Fruit fly (Drosophila melanogaster): Measurements from ENCODE around the gene CG8565.

Gene CG8565

DNA sequence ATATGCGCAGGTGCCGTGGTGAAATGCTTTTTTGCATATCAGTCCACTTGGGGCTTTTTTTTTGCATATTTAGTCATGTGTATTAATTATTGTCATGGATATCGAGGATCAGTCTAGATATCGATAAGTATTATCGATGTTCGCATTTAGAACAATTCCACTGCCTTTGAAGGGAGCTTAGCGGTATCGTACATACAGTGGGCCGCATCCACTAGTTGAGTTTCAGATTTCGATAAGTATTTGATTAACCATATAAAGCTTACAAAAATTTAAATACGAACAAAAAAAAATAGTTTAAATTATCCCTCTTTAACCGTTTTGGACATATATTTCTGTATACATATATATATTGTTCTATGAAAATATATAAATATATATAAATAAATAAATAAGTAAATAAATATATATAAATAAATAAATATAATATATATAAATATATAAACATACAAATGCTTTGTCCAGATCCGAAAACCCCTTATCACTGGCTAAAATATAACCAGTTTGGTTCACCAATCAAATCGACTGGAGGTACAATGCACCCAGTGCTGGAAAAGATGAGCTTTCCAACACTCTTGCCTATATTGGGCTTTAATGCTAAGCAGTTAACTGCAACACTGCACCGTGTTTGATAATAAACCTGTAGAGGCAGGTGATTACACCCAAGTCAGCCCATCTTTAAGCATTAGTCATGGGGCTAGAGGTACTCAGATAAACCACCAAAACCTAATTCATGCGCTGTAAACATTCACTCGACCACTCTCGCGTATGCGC, 34.6 kb upstream of the CG8565 start (continued):
- TF ChIP-seq CG11456 (GFP tag; IDR thresholded peaks at IDR 0.05) = no peak
- peak; percentile 31 for TF ChIP-seq CG4617 (GFP tag; optimal IDR thresholded peaks at IDR 0.05; ENCODE audit: borderline replicate concordance)
- TF ChIP-seq CG1024 (GFP tag; IDR thresholded peaks at IDR 0.05) = 0 out of 2 replicates have a peak, but pooled peaks have one; percentile 25
- no peak for TF ChIP-seq CG2199 (GFP tag; IDR thresholded peaks at IDR 0.05)
- peak; percentile 25 for TF ChIP-seq Hr3 (GFP tag; optimal IDR thresholded peaks at IDR 0.05)
- no peak for TF ChIP-seq Aef1 (GFP tag; IDR thresholded peaks at IDR 0.05)
- TF ChIP-seq usp (GFP tag; optimal IDR thresholded peaks at IDR 0.05) = no peak
- no peak for TF ChIP-seq Ssrp (tag; optimal IDR thresholded peaks at IDR 0.05)
- peak; percentile 23 for TF ChIP-seq lilli (GFP tag; optimal IDR thresholded peaks at IDR 0.05)
- TF ChIP-seq CG9797 (GFP tag; optimal IDR thresholded peaks at IDR 0.05) = no peak
- TF ChIP-seq unc-4 (GFP tag; IDR thresholded peaks at IDR 0.05; ENCODE audit: partially characterized antibody) = peak; percentile 73
- no peak for TF ChIP-seq CG2875 (GFP tag; optimal IDR thresholded peaks at IDR 0.05)
- TF ChIP-seq CG1647 (GFP tag; optimal IDR thresholded peaks at IDR 0.05) = no peak
- no peak for TF ChIP-seq Abd-B (GFP tag; optimal IDR thresholded peaks at IDR 0.05)
- TF ChIP-seq sisA (GFP tag; IDR thresholded peaks at IDR 0.05) = no peak
- TF ChIP-seq sim (GFP tag; IDR thresholded peaks at IDR 0.05) = no peak
- TF ChIP-seq slbo (GFP tag; IDR thresholded peaks at IDR 0.05) = peak; percentile 41
- TF ChIP-seq CG15601 (tag; optimal IDR thresholded peaks at IDR 0.05) = no peak
- TF ChIP-seq Rfx (GFP tag; IDR thresholded peaks at IDR 0.05) = peak; percentile 56
- peak; percentile 56 for TF ChIP-seq CG2129 (GFP tag; IDR thresholded peaks at IDR 0.05; ENCODE audit: partially characterized antibody)
- no peak for TF ChIP-seq fd64A (GFP tag; optimal IDR thresholded peaks at IDR 0.05)
- no peak for TF ChIP-seq CG31388 (GFP tag; optimal IDR thresholded peaks at IDR 0.05)
- TF ChIP-seq CG4854 (GFP tag; optimal IDR thresholded peaks at IDR 0.05) = no peak
- no peak for TF ChIP-seq MTF-1 (GFP tag; optimal IDR thresholded peaks at IDR 0.05; ENCODE audit: borderline replicate concordance)
- TF ChIP-seq CG18011 (GFP tag; optimal IDR thresholded peaks at IDR 0.05) = no peak
- TF ChIP-seq pum (GFP tag; optimal IDR thresholded peaks at IDR 0.05) = no peak
- TF ChIP-seq CG13296 (GFP tag; optimal IDR thresholded peaks at IDR 0.05) = peak; percentile 32
- TF ChIP-seq CG9215 (GFP tag; IDR thresholded peaks at IDR 0.05) = no peak
- TF ChIP-seq D19B (GFP tag; optimal IDR thresholded peaks at IDR 0.05) = no peak
- 0 out of 3 replicates have a peak, but pooled peaks have one; percentile 17 for TF ChIP-seq tgo (GFP tag; IDR thresholded peaks at IDR 0.05)
- TF ChIP-seq so (GFP tag; IDR thresholded peaks at IDR 0.05) = no peak
- TF ChIP-seq Mrtf (GFP tag; IDR thresholded peaks at IDR 0.05) = no peak
- no peak for TF ChIP-seq CG17912 (GFP tag; optimal IDR thresholded peaks at IDR 0.05)
- TF ChIP-seq gem (tag; optimal IDR thresholded peaks at IDR 0.05) = peak; percentile 62
- no peak for TF ChIP-seq Neu2 (GFP tag; optimal IDR thresholded peaks at IDR 0.05; ENCODE audit: borderline replicate concordance)
- no peak for TF ChIP-seq disco-r (GFP tag; optimal IDR thresholded peaks at IDR 0.05)
- no peak for TF ChIP-seq CG11093 (GFP tag; IDR thresholded peaks at IDR 0.05)
- TF ChIP-seq Hsf (GFP tag; optimal IDR thresholded peaks at IDR 0.05) = no peak
- no peak for TF ChIP-seq bcd (GFP tag; optimal IDR thresholded peaks at IDR 0.05)
- no peak for TF ChIP-seq Sry-β (GFP tag; optimal IDR thresholded peaks at IDR 0.05)
- TF ChIP-seq ara (GFP tag; IDR thresholded peaks at IDR 0.05) = no peak
- peak; percentile 30 for TF ChIP-seq CG1603 (tag; optimal IDR thresholded peaks at IDR 0.05)
- no peak for TF ChIP-seq emc (GFP tag; optimal IDR thresholded peaks at IDR 0.05)
- TF ChIP-seq CG8944 (GFP tag; optimal IDR thresholded peaks at IDR 0.05) = no peak
- TF ChIP-seq CG10209 (GFP tag; optimal IDR thresholded peaks at IDR 0.05) = peak; percentile 5
- no peak for TF ChIP-seq tin (GFP tag; optimal IDR thresholded peaks at IDR 0.05)
- TF ChIP-seq CG10565 (GFP tag; optimal IDR thresholded peaks at IDR 0.05) = no peak
- TF ChIP-seq ap (GFP tag; IDR thresholded peaks at IDR 0.05) = no peak
- TF ChIP-seq CG12942 (GFP tag; optimal IDR thresholded peaks at IDR 0.05) = no peak
- no peak for TF ChIP-seq pfk (GFP tag; optimal IDR thresholded peaks at IDR 0.05)

Measured in whole organism, embryonic.